Worm (Caenorhabditis elegans) whole organism, L4 larva: ENCODE measurements around the gene F26F2.1.

ENCODE experiments used
- ama-1 ChIP-seq: fragments of 150-350 bp; optimal IDR thresholded peaks from 2 replicates; lab custom pipeline; 2014; ENCODE audit warnings: inconsistent platforms, mixed read lengths
- jun-1 ChIP-seq: fragments of 150-350 bp; optimal IDR thresholded peaks from 2 replicates; lab custom pipeline; 2014; ENCODE audit warnings: missing biosample characterization, missing genetic modification reagents, missing genetic modification characterization
- madf-9 ChIP-seq: fragments of 200-800 bp; sonication (Bioruptor generic); conservative IDR thresholded peaks from 2 replicates; pipeline ENCODE4 v1.3.6; 2022; ENCODE audit warnings: missing genetic modification reagents, missing genetic modification characterization, missing compliant biosample characterization
- mdl-1 ChIP-seq, 2 experiments: fragments of 150-350 bp in 1 of 2; sonication (generic microtip) in 1 of 2; optimal IDR thresholded peaks; 2 replicates each; lab custom pipeline; 2014 to 2017; ENCODE audit warnings: missing biosample characterization in 2 of 2, missing genetic modification characterization in 2 of 2
- mep-1 ChIP-seq: fragments of 150-350 bp; sonication (generic microtip); optimal IDR thresholded peaks from 3 replicates; lab custom pipeline; 2014; ENCODE audit warnings: missing biosample characterization, missing genetic modification characterization

- TF ChIP-seq mdl-1 (tag; optimal IDR thresholded peaks at IDR 0.05; lab: Kevin White, UChicago) = no peak
- TF ChIP-seq jun-1 (tag; lab: Kevin White, UChicago) = no peak
- TF ChIP-seq ama-1 (lab: Kevin White, UChicago) = no peak
- no peak for TF ChIP-seq madf-9 (GFP tag; lab: Robert Waterston, UW)
- TF ChIP-seq mep-1 (tag; lab: Kevin White, UChicago) = no peak
Measured at ce11 chrV:20536208-20536607, 25.5 kb downstream of the F26F2.1 start, which contains the start of gene Y38H6C.15.
